Fruit fly (Drosophila melanogaster): ENCODE data around the gene CG6216.

DNA sequence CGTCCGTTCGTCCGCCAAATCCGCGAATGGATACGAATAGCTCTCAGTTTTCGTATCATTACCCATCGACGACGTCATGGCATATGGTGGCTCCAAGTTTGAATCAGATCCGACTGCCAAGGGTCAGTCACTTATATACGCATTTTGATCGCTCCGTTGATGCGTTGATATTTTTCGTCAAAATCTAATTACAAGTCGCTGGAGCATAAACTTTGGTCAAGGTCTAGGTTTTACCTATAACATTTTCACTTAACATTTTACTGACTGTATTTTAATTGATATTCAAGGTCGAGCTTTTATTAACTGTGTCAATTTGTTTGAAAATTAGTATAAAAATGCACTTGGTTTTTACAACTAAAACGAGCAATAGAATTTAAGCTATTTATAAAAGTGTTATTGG, 49.0 kb downstream of the CG6216 start, which contains the start of gene Elo68beta:
- no peak for TF ChIP-seq CG12768 (GFP tag; optimal IDR thresholded peaks at IDR 0.05)
- TF ChIP-seq kay (GFP tag; ENCODE audit: borderline replicate concordance), result peak; percentile 19
- TF ChIP-seq CG33017 (tag; optimal IDR thresholded peaks at IDR 0.05), result no peak
- no peak for TF ChIP-seq ovo (GFP tag; optimal IDR thresholded peaks at IDR 0.05)

All from whole organism, adult.